Worm (Caenorhabditis elegans): ENCODE data around the gene dach-1.

DNA sequence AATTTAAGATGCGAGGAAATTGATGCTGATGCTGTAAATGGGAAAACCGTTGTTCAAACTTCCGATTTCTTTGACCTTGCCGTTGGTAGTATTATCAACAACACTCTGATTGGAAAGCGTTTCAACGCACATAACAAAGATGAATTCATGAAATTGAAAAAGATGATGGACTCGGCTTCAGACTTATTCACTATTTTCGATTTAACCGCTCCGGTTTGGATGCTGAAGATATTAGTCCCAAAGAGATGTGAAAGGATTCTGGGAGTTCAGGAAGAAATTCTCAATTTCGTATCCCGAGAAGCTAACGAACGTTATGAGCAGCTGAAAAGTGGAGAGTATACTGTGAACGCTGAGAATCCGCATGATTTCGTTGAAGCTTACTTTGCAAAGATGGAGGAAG, 6.5 kb upstream of the dach-1 start:
- TF ChIP-seq ceh-13 (GFP tag; optimal IDR thresholded peaks at IDR 0.05) (no peak), pes-1 (GFP tag; IDR thresholded peaks at IDR 0.05) (no peak)
